Worm (Caenorhabditis elegans): ENCODE measurements around the gene T01H10.11.

DNA sequence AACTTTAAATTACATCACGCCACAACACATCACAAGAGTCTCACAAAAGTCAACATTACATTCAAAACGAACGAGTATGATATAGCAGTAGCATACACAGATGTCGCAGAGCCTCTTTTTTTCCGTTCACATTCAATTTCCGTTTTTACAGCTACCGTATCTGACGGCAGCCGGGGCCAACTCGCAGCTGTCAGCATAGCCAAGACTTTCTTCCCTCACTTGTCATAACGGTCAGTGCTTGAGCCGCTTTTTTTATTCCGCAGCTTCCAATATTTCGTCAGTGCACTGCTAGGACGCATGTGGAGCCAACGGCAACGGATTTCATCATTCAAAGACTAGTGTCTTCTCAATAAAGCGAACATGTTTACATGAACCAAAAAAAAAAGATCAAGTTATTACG lies 29.3 kb upstream of the T01H10.11 start:
- TF ChIP-seq him-1 (tag; optimal IDR thresholded peaks at IDR 0.05), result no peak
- no peak for TF ChIP-seq W03F9.2 (tag; optimal IDR thresholded peaks at IDR 0.05)
- no peak for TF ChIP-seq dao-5 (tag; optimal IDR thresholded peaks at IDR 0.05)
